Worm (Caenorhabditis elegans) whole organism, young adult: ENCODE results near the gene bli-2.

Experiments used
- B0261.1 ChIP-seq: sonication (generic microtip); optimal IDR thresholded peaks from 2 replicates; lab custom pipeline; 2016; ENCODE audit warnings: mild to moderate bottlenecking, missing genetic modification characterization, moderate library complexity, missing compliant biosample characterization
- B0336.3 ChIP-seq: fragments of 200-800 bp; sonication (Bioruptor generic); IDR thresholded peaks from 2 replicates; pipeline ENCODE4 v1.3.6; 2022; ENCODE audit warnings: missing genetic modification characterization, missing compliant biosample characterization
- D2030.7 ChIP-seq: fragments of 200-800 bp; sonication (Bioruptor generic); IDR thresholded peaks from 2 replicates; pipeline ENCODE4 v1.3.6; 2022; ENCODE audit warnings: missing genetic modification reagents, missing genetic modification characterization, missing compliant biosample characterization
- F10E7.11 ChIP-seq: sonication (generic microtip); optimal IDR thresholded peaks from 2 replicates; lab custom pipeline; 2017; ENCODE audit warnings: mild to moderate bottlenecking, missing genetic modification characterization, moderate library complexity, missing compliant biosample characterization
- F49E8.2 ChIP-seq: sonication (generic microtip); optimal IDR thresholded peaks from 3 replicates; lab custom pipeline; 2017; ENCODE audit warnings: missing genetic modification characterization, mild to moderate bottlenecking, missing compliant biosample characterization, antibody characterized with exemption, moderate library complexity; ENCODE audit not compliant: insufficient read depth
- F55B11.4 ChIP-seq: sonication (generic microtip); optimal IDR thresholded peaks from 2 replicates; lab custom pipeline; 2016; ENCODE audit warnings: missing compliant biosample characterization, missing genetic modification characterization, borderline replicate concordance; ENCODE audit not compliant: insufficient read depth
- F57A8.1 ChIP-seq: fragments of 200-800 bp; sonication (Bioruptor generic); optimal IDR thresholded peaks from 2 replicates; lab custom pipeline; 2018; ENCODE audit warnings: mild to moderate bottlenecking, missing genetic modification characterization, moderate library complexity, missing compliant biosample characterization
- K11D2.4 ChIP-seq: fragments of 200-800 bp; sonication (Bioruptor generic); IDR thresholded peaks from 2 replicates; pipeline ENCODE4 v1.3.6; 2022; ENCODE audit warnings: missing genetic modification reagents, missing genetic modification characterization, missing compliant biosample characterization
- T07F8.4 ChIP-seq: sonication (generic microtip); optimal IDR thresholded peaks from 2 replicates; lab custom pipeline; 2016; ENCODE audit warnings: mild to moderate bottlenecking, missing genetic modification characterization, moderate library complexity, missing compliant biosample characterization
- Y56A3A.18 ChIP-seq: fragments of 200-800 bp; sonication (Bioruptor generic); IDR thresholded peaks from 2 replicates; pipeline ENCODE4 v1.3.6; 2022; ENCODE audit warnings: missing genetic modification reagents, missing genetic modification characterization, missing compliant biosample characterization
- Y67H2A.10 ChIP-seq: fragments of 200-800 bp; sonication (Bioruptor generic); conservative IDR thresholded peaks from 2 replicates; pipeline ENCODE4 v1.3.6; 2022; ENCODE audit warnings: missing genetic modification reagents, missing genetic modification characterization, missing compliant biosample characterization
- Y95B8A.8 ChIP-seq: fragments of 200-800 bp; sonication (Bioruptor generic); IDR thresholded peaks from 2 replicates; pipeline ENCODE4 v1.3.6; 2022; ENCODE audit warnings: missing genetic modification reagents, missing genetic modification characterization, missing compliant biosample characterization
- ZK185.1 ChIP-seq: sonication (generic microtip); optimal IDR thresholded peaks from 2 replicates; lab custom pipeline; 2016; ENCODE audit warnings: mild to moderate bottlenecking, missing genetic modification characterization, missing compliant biosample characterization; ENCODE audit not compliant: poor library complexity, severe bottlenecking
- aptf-2 ChIP-seq: fragments of 200-800 bp; sonication (Bioruptor generic); conservative IDR thresholded peaks from 2 replicates; pipeline ENCODE4 v1.3.6; 2022; ENCODE audit warnings: missing genetic modification reagents, missing genetic modification characterization, missing compliant biosample characterization
- atf-7 ChIP-seq: sonication (generic microtip); optimal IDR thresholded peaks from 2 replicates; lab custom pipeline; 2017; ENCODE audit warnings: mild to moderate bottlenecking, missing genetic modification characterization, missing compliant biosample characterization
- athp-1 ChIP-seq: sonication (generic microtip); optimal IDR thresholded peaks from 2 replicates; lab custom pipeline; 2017; ENCODE audit warnings: mild to moderate bottlenecking, missing genetic modification characterization, missing compliant biosample characterization
- attf-3 ChIP-seq: fragments of 200-800 bp; sonication (Bioruptor generic); conservative IDR thresholded peaks from 2 replicates; pipeline ENCODE4 v1.3.6; 2022; ENCODE audit warnings: missing genetic modification reagents, missing genetic modification characterization, missing compliant biosample characterization
- attf-6 ChIP-seq: fragments of 200-800 bp; sonication (Bioruptor generic); IDR thresholded peaks from 2 replicates; pipeline ENCODE4 v1.3.6; 2022; ENCODE audit warnings: missing genetic modification reagents, missing genetic modification characterization, missing compliant biosample characterization
- ceh-27 ChIP-seq: fragments of 200-800 bp; sonication (Bioruptor generic); optimal IDR thresholded peaks from 2 replicates; lab custom pipeline; 2018; ENCODE audit warnings: mild to moderate bottlenecking, missing genetic modification characterization, moderate library complexity, missing compliant biosample characterization
- ceh-40 ChIP-seq: fragments of 200-800 bp; sonication (Bioruptor generic); IDR thresholded peaks from 2 replicates; pipeline ENCODE4 v1.3.6; 2022; ENCODE audit warnings: missing genetic modification characterization, missing compliant biosample characterization
- dox-1 ChIP-seq: fragments of 200-800 bp; sonication (Bioruptor generic); IDR thresholded peaks from 2 replicates; pipeline ENCODE4 v1.3.6; 2022; ENCODE audit warnings: missing genetic modification reagents, missing genetic modification characterization, missing compliant biosample characterization
- dpl-1 ChIP-seq: fragments of 150-350 bp; optimal IDR thresholded peaks from 2 replicates; lab custom pipeline; 2014; ENCODE audit warnings: missing biosample characterization, missing genetic modification reagents, missing genetic modification characterization
- egl-18 ChIP-seq: fragments of 200-800 bp; sonication (Bioruptor generic); IDR thresholded peaks from 2 replicates; pipeline ENCODE4 v1.3.6; 2022; ENCODE audit warnings: missing genetic modification reagents, missing genetic modification characterization, missing compliant biosample characterization
- egrh-3 ChIP-seq: fragments of 200-800 bp; sonication (Bioruptor generic); IDR thresholded peaks from 2 replicates; pipeline ENCODE4 v1.3.6; 2022; ENCODE audit warnings: missing genetic modification reagents, missing genetic modification characterization, missing compliant biosample characterization
- ekl-4 ChIP-seq: fragments of 200-800 bp; sonication (Bioruptor generic); IDR thresholded peaks from 2 replicates; pipeline ENCODE4 v1.3.6; 2022; ENCODE audit warnings: missing genetic modification reagents, missing genetic modification characterization, missing compliant biosample characterization
- him-1 ChIP-seq: sonication (generic microtip); optimal IDR thresholded peaks from 2 replicates; lab custom pipeline; 2016; ENCODE audit warnings: missing genotype, missing genetic modification reagents, missing genetic modification characterization, missing compliant biosample characterization
- hlh-12 ChIP-seq: sonication (generic microtip); optimal IDR thresholded peaks from 2 replicates; lab custom pipeline; 2016; ENCODE audit warnings: missing genetic modification characterization, missing compliant biosample characterization
- hlh-26 ChIP-seq: fragments of 200-800 bp; sonication (Bioruptor generic); conservative IDR thresholded peaks from 2 replicates; pipeline ENCODE4 v1.3.6; 2022; ENCODE audit warnings: missing genetic modification reagents, missing genetic modification characterization, missing compliant biosample characterization
- hmg-20 ChIP-seq: fragments of 200-800 bp; sonication (Bioruptor generic); IDR thresholded peaks from 2 replicates; pipeline ENCODE4 v1.3.6; 2022; ENCODE audit warnings: missing genetic modification reagents, missing genetic modification characterization, missing compliant biosample characterization
- hsf-1 ChIP-seq: fragments of 200-800 bp; sonication (Bioruptor generic); IDR thresholded peaks from 2 replicates; pipeline ENCODE4 v1.3.6; 2022; ENCODE audit warnings: missing genetic modification reagents, missing genetic modification characterization, missing compliant biosample characterization
- lir-1 ChIP-seq: fragments of 200-800 bp; sonication (Bioruptor generic); conservative IDR thresholded peaks from 2 replicates; pipeline ENCODE4 v1.3.6; 2022; ENCODE audit warnings: missing genetic modification reagents, missing genetic modification characterization, missing compliant biosample characterization
- madf-3 ChIP-seq: fragments of 200-800 bp; sonication (Bioruptor generic); IDR thresholded peaks from 2 replicates; pipeline ENCODE4 v1.3.6; 2022; ENCODE audit warnings: missing genetic modification reagents, missing genetic modification characterization, missing compliant biosample characterization
- mel-28 ChIP-seq: sonication (generic microtip); optimal IDR thresholded peaks from 2 replicates; lab custom pipeline; 2016; ENCODE audit warnings: borderline replicate concordance, mild to moderate bottlenecking, missing genetic modification characterization, missing compliant biosample characterization
- nfyb-1 ChIP-seq: fragments of 200-800 bp; sonication (Bioruptor generic); IDR thresholded peaks from 2 replicates; pipeline ENCODE4 v1.3.6; 2022; ENCODE audit warnings: missing genetic modification reagents, missing genetic modification characterization, missing compliant biosample characterization
- nhr-179 ChIP-seq: sonication (generic microtip); optimal IDR thresholded peaks from 2 replicates; lab custom pipeline; 2016; ENCODE audit warnings: mild to moderate bottlenecking, missing genetic modification characterization, missing compliant biosample characterization
- nhr-27 ChIP-seq: fragments of 200-800 bp; sonication (Bioruptor generic); optimal IDR thresholded peaks from 2 replicates; lab custom pipeline; 2018; ENCODE audit warnings: mild to moderate bottlenecking, missing genetic modification characterization, moderate library complexity, missing compliant biosample characterization
- nhr-80 ChIP-seq: sonication (generic microtip); optimal IDR thresholded peaks from 2 replicates; lab custom pipeline; 2016; ENCODE audit warnings: missing genetic modification characterization, missing compliant biosample characterization
- nhr-90 ChIP-seq: sonication (generic microtip); optimal IDR thresholded peaks from 2 replicates; lab custom pipeline; 2016; ENCODE audit warnings: missing genotype, mild to moderate bottlenecking, missing genetic modification characterization, missing compliant biosample characterization
- pbrm-1 ChIP-seq: fragments of 200-800 bp; sonication (Bioruptor generic); IDR thresholded peaks from 2 replicates; pipeline ENCODE4 v1.3.6; 2022; ENCODE audit warnings: missing genetic modification reagents, missing genetic modification characterization, missing compliant biosample characterization
- sdz-38 ChIP-seq: sonication (generic microtip); optimal IDR thresholded peaks from 2 replicates; lab custom pipeline; 2016; ENCODE audit warnings: missing genotype, missing genetic modification characterization, missing compliant biosample characterization
- snpc-3.4 ChIP-seq: sonication (generic microtip); optimal IDR thresholded peaks from 2 replicates; lab custom pipeline; 2017; ENCODE audit warnings: missing genetic modification characterization, mild to moderate bottlenecking, missing compliant biosample characterization, antibody characterized with exemption, moderate library complexity, missing genotype, missing genetic modification reagents
- snpc-4 ChIP-seq, 5 experiments: fragments of 150-350 bp in 1 of 5; sonication (generic microtip) in 4 of 5; optimal IDR thresholded peaks; 2 replicates each; lab custom pipeline; 2014 to 2018; ENCODE audit warnings: missing genetic modification characterization in 5 of 5, missing biosample characterization in 3 of 5, antibody characterized with exemption in 2 of 5, mild to moderate bottlenecking in 2 of 5, missing compliant biosample characterization in 2 of 5, missing genotype in 2 of 5, moderate library complexity in 2 of 5, missing genetic modification reagents in 1 of 5
- somi-1 ChIP-seq: fragments of 200-800 bp; sonication (Bioruptor generic); optimal IDR thresholded peaks from 2 replicates; lab custom pipeline; 2018; ENCODE audit warnings: mild to moderate bottlenecking, missing genetic modification characterization, missing compliant biosample characterization
- unc-62 ChIP-seq: fragments of 150-350 bp; optimal IDR thresholded peaks from 2 replicates; lab custom pipeline; 2014; ENCODE audit warnings: missing biosample characterization, missing genetic modification reagents, missing genetic modification characterization
- ztf-22 ChIP-seq: fragments of 200-800 bp; sonication (Bioruptor generic); optimal IDR thresholded peaks from 2 replicates; lab custom pipeline; 2018; ENCODE audit warnings: mild to moderate bottlenecking, missing genetic modification characterization, moderate library complexity, missing compliant biosample characterization
- ztf-25 ChIP-seq: fragments of 200-800 bp; sonication (Bioruptor generic); IDR thresholded peaks from 2 replicates; pipeline ENCODE4 v1.3.6; 2022; ENCODE audit warnings: missing genetic modification reagents, missing genetic modification characterization, missing compliant biosample characterization
- ztf-26 ChIP-seq: sonication (generic microtip); optimal IDR thresholded peaks from 2 replicates; lab custom pipeline; 2017; ENCODE audit warnings: missing genetic modification characterization, missing compliant biosample characterization
- ztf-3 ChIP-seq: fragments of 200-800 bp; sonication (Bioruptor generic); optimal IDR thresholded peaks from 2 replicates; lab custom pipeline; 2018; ENCODE audit warnings: mild to moderate bottlenecking, missing genetic modification characterization, missing compliant biosample characterization

The bli-2 gene

DNA sequence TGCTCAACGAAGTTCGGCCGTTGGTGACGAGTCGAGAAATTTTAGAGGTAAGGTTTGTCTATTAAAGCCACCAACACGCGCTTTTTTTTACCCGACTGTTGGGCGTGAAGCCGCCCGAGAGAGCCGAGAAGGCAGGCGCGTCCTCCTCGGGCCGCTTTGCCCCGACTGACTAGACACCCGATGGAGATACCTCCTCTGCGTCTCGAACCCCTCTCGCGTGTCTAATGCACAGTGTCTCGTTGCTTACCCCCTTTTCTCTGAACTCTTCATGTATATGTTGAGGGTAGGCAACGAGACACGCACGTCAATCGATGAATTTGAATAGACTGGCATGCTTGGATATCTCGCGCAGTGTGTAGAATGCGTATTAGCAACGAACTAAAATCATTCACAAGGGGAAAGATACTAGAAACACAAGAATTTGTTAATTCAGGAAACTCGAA lies 9.5 kb upstream of the bli-2 start (continued):
- TF ChIP-seq attf-6 (GFP tag; lab: Robert Waterston, UW) (peak; percentile 92), ceh-40 (peak; percentile 94), nhr-90 (peak; percentile 87), dpl-1 (GFP tag; lab: Kevin White, UChicago) (no peak), Y95B8A.8 (GFP tag; lab: Robert Waterston, UW) (peak; percentile 96), D2030.7 (GFP tag; lab: Robert Waterston, UW) (peak; percentile 64), egrh-3 (GFP tag; lab: Robert Waterston, UW) (peak; percentile 91), snpc-3.4 (no peak), dox-1 (GFP tag; lab: Robert Waterston, UW) (peak; percentile 87; the same call in 1 of the 2 replicates), Y56A3A.18 (GFP tag; lab: Robert Waterston, UW) (peak; percentile 93), unc-62 (peak; percentile 48), F49E8.2 (tag; lab: Kevin White, UChicago) (peak; percentile 33), hlh-12 (tag; lab: Kevin White, UChicago) (no peak), B0336.3 (GFP tag; lab: Robert Waterston, UW) (peak; percentile 98), ztf-26 (peak; percentile 96), atf-7 (tag; lab: Kevin White, UChicago) (peak; percentile 97), F10E7.11 (tag; lab: Kevin White, UChicago) (peak; percentile 100), mel-28 (tag; lab: Kevin White, UChicago) (peak; percentile 92), K11D2.4 (GFP tag; lab: Robert Waterston, UW) (peak; percentile 94), nfyb-1 (GFP tag; lab: Robert Waterston, UW) (peak; percentile 100), attf-3 (GFP tag; lab: Robert Waterston, UW) (peak; percentile 74), aptf-2 (GFP tag; lab: Robert Waterston, UW) (peak; percentile 86), pbrm-1 (GFP tag; lab: Robert Waterston, UW) (peak; percentile 96), Y67H2A.10 (peak; percentile 85), B0261.1 (tag; lab: Kevin White, UChicago) (peak; percentile 55), hlh-26 (0 out of 2 replicates have a peak, but pooled peaks have one; percentile 78), T07F8.4 (tag; lab: Kevin White, UChicago) (no peak), F55B11.4 (tag; lab: Kevin White, UChicago) (no peak), nhr-179 (tag; lab: Kevin White, UChicago) (peak; percentile 12), ztf-25 (GFP tag; lab: Robert Waterston, UW) (peak; percentile 95; the same call in 1 of the 2 replicates), nhr-80 (tag; lab: Kevin White, UChicago) (peak; percentile 2), hsf-1 (GFP tag; lab: Robert Waterston, UW) (peak; percentile 89), ceh-27 (GFP tag; lab: Kevin White, UChicago) (peak; percentile 88), sdz-38 (tag; lab: Kevin White, UChicago) (no peak), hmg-20 (peak; percentile 91), nhr-27 (tag; lab: Kevin White, UChicago) (peak; percentile 98), somi-1 (peak; percentile 90), ztf-3 (GFP tag; lab: Kevin White, UChicago) (peak; percentile 94), egl-18 (GFP tag; lab: Robert Waterston, UW) (peak; percentile 93), snpc-4 (GFP tag; optimal IDR thresholded peaks at IDR 0.05; lab: Kevin White, UChicago) (peak; percentile 51), snpc-4 (tag; optimal IDR thresholded peaks at IDR 0.05; lab: Kevin White, UChicago) (peak in 2 of 4 experiments; percentile 82 to 84), madf-3 (peak; percentile 97), ZK185.1 (tag; lab: Kevin White, UChicago) (peak; percentile 74), ekl-4 (GFP tag; lab: Robert Waterston, UW) (peak; percentile 98), athp-1 (tag; lab: Kevin White, UChicago) (peak; percentile 99), him-1 (tag; lab: Kevin White, UChicago) (peak; percentile 43), lir-1 (GFP tag; lab: Robert Waterston, UW) (peak; percentile 79), ztf-22 (peak; percentile 55), F57A8.1 (GFP tag; lab: Kevin White, UChicago) (no peak)
